Fruit fly (Drosophila melanogaster) whole organism, embryonic: ENCODE results near the gene Srpk79D.

Experiments
- Abd-B ChIP-seq: fragments of 200-800 bp; sonication (Bioruptor generic); optimal IDR thresholded peaks from 2 replicates; lab custom pipeline; 2018; ENCODE audit warnings: missing biosample characterization, mild to moderate bottlenecking, missing genetic modification characterization, moderate library complexity
- CG10366 ChIP-seq: fragments of 200-800 bp; sonication (Bioruptor generic); IDR thresholded peaks from 2 replicates; pipeline ENCODE4 v1.3.6; 2022; ENCODE audit warnings: missing biosample characterization, missing genetic modification characterization
- CG10431 ChIP-seq: fragments of 200-800 bp; sonication (Bioruptor generic); optimal IDR thresholded peaks from 3 replicates; lab custom pipeline; 2018; ENCODE audit warnings: missing biosample characterization, mild to moderate bottlenecking, missing genetic modification characterization
- CG10462 ChIP-seq: fragments of 200-800 bp; sonication (Bioruptor generic); optimal IDR thresholded peaks from 2 replicates; lab custom pipeline; 2016; ENCODE audit warnings: missing biosample characterization, missing genetic modification characterization
- CG11504 ChIP-seq: fragments of 200-800 bp; sonication (Bioruptor generic); optimal IDR thresholded peaks from 3 replicates; lab custom pipeline; 2019; ENCODE audit warnings: missing biosample characterization, mild to moderate bottlenecking, missing genetic modification characterization, moderate library complexity
- CG12744 ChIP-seq: fragments of 200-800 bp; sonication (Bioruptor generic); optimal IDR thresholded peaks from 2 replicates; lab custom pipeline; 2016; ENCODE audit warnings: missing biosample characterization, missing genetic modification characterization
- CG15269 ChIP-seq: fragments of 200-800 bp; sonication (Bioruptor generic); optimal IDR thresholded peaks from 2 replicates; lab custom pipeline; 2018; ENCODE audit warnings: missing biosample characterization, mild to moderate bottlenecking, missing genetic modification characterization, moderate library complexity
- CG1792 ChIP-seq: fragments of 200-800 bp; sonication (Bioruptor generic); optimal IDR thresholded peaks from 2 replicates; lab custom pipeline; 2016; ENCODE audit warnings: missing biosample characterization, missing genetic modification characterization
- CG18764 ChIP-seq: fragments of 200-800 bp; sonication (Bioruptor generic); optimal IDR thresholded peaks from 3 replicates; lab custom pipeline; 2016; ENCODE audit warnings: missing biosample characterization, missing genetic modification characterization
- CG2129 ChIP-seq: fragments of 200-800 bp; sonication (Bioruptor generic); IDR thresholded peaks from 2 replicates; pipeline ENCODE4 v1.3.6; 2022; ENCODE audit warnings: missing biosample characterization, missing genetic modification characterization; ENCODE audit not compliant: partially characterized antibody
- CG30403 ChIP-seq: fragments of 200-800 bp; sonication (Bioruptor generic); optimal IDR thresholded peaks from 3 replicates; lab custom pipeline; 2016; ENCODE audit warnings: missing biosample characterization, missing genetic modification characterization
- CG31441 ChIP-seq: fragments of 200-800 bp; sonication (Bioruptor generic); IDR thresholded peaks from 2 replicates; pipeline ENCODE4 v1.3.6; 2022; ENCODE audit warnings: missing biosample characterization, missing genetic modification characterization
- CG32532 ChIP-seq: fragments of 200-800 bp; sonication (Bioruptor generic); IDR thresholded peaks from 2 replicates; pipeline ENCODE4 v1.3.6; 2022; ENCODE audit warnings: missing biosample characterization, missing genetic modification characterization
- CG3995 ChIP-seq: fragments of 200-800 bp; sonication (Bioruptor generic); optimal IDR thresholded peaks from 3 replicates; lab custom pipeline; 2016; ENCODE audit warnings: missing biosample characterization, missing genetic modification characterization
- CG4282 ChIP-seq: fragments of 200-800 bp; sonication (Bioruptor generic); optimal IDR thresholded peaks from 2 replicates; lab custom pipeline; 2016; ENCODE audit warnings: missing biosample characterization, missing genetic modification characterization
- CG4360 ChIP-seq: fragments of 200-800 bp; sonication (Bioruptor generic); IDR thresholded peaks from 2 replicates; pipeline ENCODE4 v1.3.6; 2022; ENCODE audit warnings: missing biosample characterization, missing genetic modification characterization
- CG4424 ChIP-seq: fragments of 200-800 bp; sonication (Bioruptor generic); optimal IDR thresholded peaks from 3 replicates; lab custom pipeline; 2016; ENCODE audit warnings: missing biosample characterization, missing genetic modification characterization
- CG6683 ChIP-seq: fragments of 200-800 bp; sonication (Bioruptor generic); optimal IDR thresholded peaks from 2 replicates; lab custom pipeline; 2017; ENCODE audit warnings: missing biosample characterization, mild to moderate bottlenecking, missing genetic modification characterization, missing genetic modification reagents
- CG7786 ChIP-seq: fragments of 200-800 bp; sonication (Bioruptor generic); optimal IDR thresholded peaks from 2 replicates; lab custom pipeline; 2016; ENCODE audit warnings: missing biosample characterization, missing genetic modification characterization
- CG8765 ChIP-seq: fragments of 200-800 bp; sonication (Bioruptor generic); IDR thresholded peaks from 2 replicates; pipeline ENCODE4 v1.3.6; 2022; ENCODE audit warnings: missing biosample characterization, missing genetic modification characterization
- CG9797 ChIP-seq: fragments of 200-800 bp; sonication (Bioruptor generic); optimal IDR thresholded peaks from 3 replicates; lab custom pipeline; 2018; ENCODE audit warnings: missing biosample characterization, mild to moderate bottlenecking, missing genetic modification characterization
- D19A ChIP-seq: fragments of 200-800 bp; optimal IDR thresholded peaks from 3 replicates; lab custom pipeline; 2019; ENCODE audit warnings: missing biosample characterization, mild to moderate bottlenecking, missing genetic modification characterization, moderate library complexity
- Hand ChIP-seq: fragments of 200-800 bp; sonication (Bioruptor generic); optimal IDR thresholded peaks from 2 replicates; lab custom pipeline; 2017; ENCODE audit warnings: mild to moderate bottlenecking, missing biosample characterization, missing genetic modification reagents, missing genetic modification characterization
- HmgD ChIP-seq: fragments of 200-800 bp; sonication (Bioruptor generic); optimal IDR thresholded peaks from 3 replicates; lab custom pipeline; 2016; ENCODE audit warnings: missing biosample characterization, missing genetic modification characterization
- Hmr ChIP-seq: fragments of 200-800 bp; sonication (Bioruptor generic); optimal IDR thresholded peaks from 3 replicates; lab custom pipeline; 2017; ENCODE audit warnings: mild to moderate bottlenecking, missing biosample characterization, missing genetic modification reagents, missing genetic modification characterization
- Hmx ChIP-seq: fragments of 200-800 bp; sonication (Bioruptor generic); optimal IDR thresholded peaks from 2 replicates; lab custom pipeline; 2016; ENCODE audit warnings: missing biosample characterization, missing genetic modification characterization
- Nf-YA ChIP-seq: fragments of 200-800 bp; sonication (Bioruptor generic); IDR thresholded peaks from 2 replicates; pipeline ENCODE4 v1.3.6; 2022; ENCODE audit warnings: missing biosample characterization, missing genetic modification characterization
- NfI ChIP-seq: fragments of 200-800 bp; sonication (Bioruptor generic); optimal IDR thresholded peaks from 3 replicates; lab custom pipeline; 2018; ENCODE audit warnings: missing biosample characterization, mild to moderate bottlenecking, missing genetic modification characterization, moderate library complexity
- Sin3A ChIP-seq: fragments of >200 bp; optimal IDR thresholded peaks from 2 replicates; lab custom pipeline; 2018
- Sox100B ChIP-seq: fragments of 200-800 bp; sonication (Bioruptor generic); optimal IDR thresholded peaks from 3 replicates; lab custom pipeline; 2018; ENCODE audit warnings: missing biosample characterization, mild to moderate bottlenecking, missing genetic modification characterization
- Sry-δ ChIP-seq: fragments of 200-800 bp; sonication (Bioruptor generic); optimal IDR thresholded peaks from 2 replicates; lab custom pipeline; 2016; ENCODE audit warnings: missing biosample characterization, missing genetic modification characterization
- ap ChIP-seq: fragments of 200-800 bp; sonication (Bioruptor generic); IDR thresholded peaks from 2 replicates; pipeline ENCODE4 v1.3.6; 2022; ENCODE audit warnings: missing biosample characterization, missing genetic modification characterization
- ci ChIP-seq: fragments of 200-800 bp; sonication (Bioruptor generic); IDR thresholded peaks from 3 replicates; pipeline ENCODE4 v1.3.6; 2022; ENCODE audit warnings: missing biosample characterization, missing genetic modification characterization
- disco-r ChIP-seq: fragments of 200-800 bp; sonication (Bioruptor generic); optimal IDR thresholded peaks from 2 replicates; lab custom pipeline; 2016; ENCODE audit warnings: missing biosample characterization, missing genetic modification characterization
- eve ChIP-seq, 2 experiments: fragments of >200 bp; optimal IDR thresholded peaks; 2 replicates each; lab custom pipeline; 2017; ENCODE audit warnings: missing biosample characterization in 2 of 2, missing genetic modification characterization in 2 of 2
- fd102C ChIP-seq: fragments of 200-800 bp; sonication (Bioruptor generic); optimal IDR thresholded peaks from 2 replicates; lab custom pipeline; 2018; ENCODE audit warnings: missing biosample characterization, mild to moderate bottlenecking, missing genetic modification characterization, moderate library complexity
- gcm ChIP-seq: fragments of 200-800 bp; sonication (Bioruptor generic); optimal IDR thresholded peaks from 2 replicates; lab custom pipeline; 2019; ENCODE audit warnings: missing biosample characterization, mild to moderate bottlenecking, missing genetic modification characterization, moderate library complexity
- gro ChIP-seq: fragments of 200-800 bp; sonication (Bioruptor generic); optimal IDR thresholded peaks from 2 replicates; lab custom pipeline; 2016; ENCODE audit warnings: missing biosample characterization, missing genetic modification characterization
- hth ChIP-seq: fragments of >200 bp; optimal IDR thresholded peaks from 2 replicates; lab custom pipeline; 2017; ENCODE audit warnings: inconsistent platforms
- jing ChIP-seq: fragments of 200-800 bp; sonication (Bioruptor generic); optimal IDR thresholded peaks from 2 replicates; lab custom pipeline; 2018; ENCODE audit warnings: missing biosample characterization, mild to moderate bottlenecking, missing genetic modification characterization
- lov ChIP-seq, 2 experiments: fragments of 200-800 bp in 1 of 2; fragments of >200 bp in 1 of 2; sonication (Bioruptor generic) in 1 of 2; IDR thresholded peaks in 1 of 2; optimal IDR thresholded peaks in 1 of 2; 2 replicates in 1 of 2; 3 replicates in 1 of 2; pipeline versions ENCODE4 v1.3.6 to Lab custom; 2017 to 2022; ENCODE audit warnings: missing biosample characterization in 1 of 2, missing genetic modification characterization in 1 of 2
- otp ChIP-seq: fragments of 200-800 bp; sonication (Bioruptor generic); IDR thresholded peaks from 3 replicates; pipeline ENCODE4, ENCODE4 v1.3.6; 2022; ENCODE audit warnings: missing biosample characterization, missing genetic modification characterization
- p53 ChIP-seq: fragments of 200-800 bp; sonication (Bioruptor generic); optimal IDR thresholded peaks from 2 replicates; lab custom pipeline; 2016; ENCODE audit warnings: missing biosample characterization, missing genetic modification characterization
- scrt ChIP-seq: fragments of 200-800 bp; sonication (Bioruptor generic); optimal IDR thresholded peaks from 2 replicates; lab custom pipeline; 2018; ENCODE audit warnings: missing biosample characterization, mild to moderate bottlenecking, missing genetic modification characterization, moderate library complexity
- toy ChIP-seq: fragments of 200-800 bp; sonication (Bioruptor generic); IDR thresholded peaks from 2 replicates; pipeline ENCODE4 v1.3.6; 2022; ENCODE audit warnings: missing biosample characterization, missing genetic modification characterization
- tup ChIP-seq: fragments of 200-800 bp; sonication (Bioruptor generic); optimal IDR thresholded peaks from 2 replicates; lab custom pipeline; 2016; ENCODE audit warnings: missing biosample characterization, mild to moderate bottlenecking, missing genetic modification characterization, moderate library complexity
- tx ChIP-seq: fragments of 200-800 bp; sonication (Bioruptor generic); optimal IDR thresholded peaks from 2 replicates; lab custom pipeline; 2016; ENCODE audit warnings: missing biosample characterization, missing genetic modification characterization
- wek ChIP-seq: fragments of 200-800 bp; sonication (Bioruptor generic); optimal IDR thresholded peaks from 3 replicates; lab custom pipeline; 2018; ENCODE audit warnings: missing biosample characterization, mild to moderate bottlenecking, missing genetic modification characterization, moderate library complexity
- zen2 ChIP-seq: fragments of 200-800 bp; sonication (Bioruptor generic); IDR thresholded peaks from 3 replicates; pipeline ENCODE4 v1.3.6; 2022; ENCODE audit warnings: missing biosample characterization, missing genetic modification characterization; ENCODE audit not compliant: partially characterized antibody

Gene Srpk79D

DNA sequence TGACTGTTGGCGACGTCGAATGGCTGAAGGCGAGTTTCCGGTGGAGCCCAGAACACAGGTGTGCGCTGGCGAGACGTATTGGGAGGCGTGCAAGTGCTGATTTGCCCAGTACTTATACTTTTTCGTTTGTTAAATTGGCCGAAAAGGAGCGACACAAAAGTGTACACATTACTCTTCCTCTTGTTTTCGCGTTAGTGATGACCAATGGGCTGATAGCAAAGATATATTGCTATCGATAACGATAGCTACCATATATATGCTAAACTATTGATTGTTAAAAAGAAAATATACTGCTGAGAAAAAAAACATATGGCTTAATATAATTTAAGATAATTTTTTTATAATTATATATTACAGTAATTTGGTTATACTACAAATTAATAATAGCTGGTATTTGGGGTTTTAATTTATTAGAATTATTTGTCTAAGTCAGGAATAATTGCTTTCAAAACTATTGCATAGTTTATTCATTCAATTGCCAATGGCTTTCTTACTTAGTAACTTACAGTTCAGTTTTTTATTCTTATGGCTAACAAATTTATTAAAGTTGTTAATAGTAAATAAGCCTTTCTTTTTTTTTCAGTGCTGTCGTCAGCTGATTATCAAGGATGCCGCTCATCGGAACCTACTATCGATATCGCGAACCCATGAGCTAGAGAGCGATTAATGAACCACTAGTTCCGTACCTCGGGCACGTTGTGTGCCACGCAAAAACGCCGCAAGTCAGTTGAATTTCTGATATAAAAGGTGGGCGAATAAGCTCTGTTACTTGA lies 14.4 kb downstream of the Srpk79D start, which contains the start of the genes Hem and IleRS (continued):
- TF ChIP-seq hth (lab: Kevin White, UChicago) (no peak), CG1792 (GFP tag; lab: Kevin White, UChicago) (peak; percentile 76), HmgD (GFP tag; lab: Kevin White, UChicago) (peak; percentile 71), Sry-δ (peak; percentile 75), ci (peak; percentile 95), CG32532 (peak; percentile 93), CG15269 (tag; lab: Kevin White, UChicago) (peak; percentile 92), toy (GFP tag; lab: Robert Waterston, UW) (peak; percentile 70), Hand (peak; percentile 70), jing (GFP tag; lab: Kevin White, UChicago) (peak; percentile 72), CG31441 (GFP tag; lab: Robert Waterston, UW) (no peak; the same call in 1 of the 2 replicates), CG30403 (GFP tag; lab: Kevin White, UChicago) (peak; percentile 96), Nf-YA (peak; percentile 75), CG18764 (GFP tag; lab: Kevin White, UChicago) (peak; percentile 91), Hmx (GFP tag; lab: Kevin White, UChicago) (peak; percentile 71), disco-r (GFP tag; lab: Kevin White, UChicago) (peak; percentile 72), Hmr (peak; percentile 91), lov (optimal IDR thresholded peaks at IDR 0.05; lab: Kevin White, UChicago) (no peak), lov (GFP tag; IDR thresholded peaks at IDR 0.05; lab: Robert Waterston, UW) (peak; percentile 67; the same call in 2 of the 3 replicates), D19A (tag; lab: Kevin White, UChicago) (peak; percentile 88), wek (GFP tag; lab: Kevin White, UChicago) (no peak), gcm (peak; percentile 91), ap (peak; percentile 89), otp (GFP tag; lab: Robert Waterston, UW) (peak; percentile 55; the same call in 1 of the 3 replicates), tx (GFP tag; lab: Kevin White, UChicago) (peak; percentile 76), tup (GFP tag; lab: Kevin White, UChicago) (peak; percentile 65), eve (GFP tag; optimal IDR thresholded peaks at IDR 0.05; lab: Kevin White, UChicago) (no peak), CG6683 (peak; percentile 74), CG11504 (no peak), scrt (GFP tag; lab: Kevin White, UChicago) (no peak), Sin3A (lab: Kevin White, UChicago) (no peak), Abd-B (GFP tag; lab: Kevin White, UChicago) (peak; percentile 94), p53 (GFP tag; lab: Kevin White, UChicago) (peak; percentile 57), CG2129 (GFP tag; lab: Robert Waterston, UW) (no peak; the same call in 1 of the 2 replicates), CG4282 (GFP tag; lab: Kevin White, UChicago) (peak; percentile 60), CG7786 (GFP tag; lab: Kevin White, UChicago) (peak; percentile 87), NfI (GFP tag; lab: Kevin White, UChicago) (peak; percentile 88), zen2 (GFP tag; lab: Robert Waterston, UW) (peak; percentile 65), CG10431 (GFP tag; lab: Kevin White, UChicago) (no peak), gro (GFP tag; lab: Kevin White, UChicago) (no peak), CG10462 (peak; percentile 86), CG3995 (peak; percentile 49), CG12744 (GFP tag; lab: Kevin White, UChicago) (peak; percentile 76), CG8765 (GFP tag; lab: Robert Waterston, UW) (peak; percentile 82), Sox100B (no peak), CG4424 (peak; percentile 96), fd102C (GFP tag; lab: Kevin White, UChicago) (peak; percentile 46), CG4360 (GFP tag; lab: Robert Waterston, UW) (peak; percentile 58), CG9797 (GFP tag; lab: Kevin White, UChicago) (peak; percentile 20), CG10366 (peak; percentile 92)
